Worm (Caenorhabditis elegans) whole organism, mixed stage, embryonic: Measurements from ENCODE around the gene srsx-9.

Experiments used
- M03D4.4 ChIP-seq: sonication (generic microtip); optimal IDR thresholded peaks from 2 replicates; lab custom pipeline; 2017; ENCODE audit warnings: mild to moderate bottlenecking, missing genetic modification characterization, missing compliant biosample characterization
- bed-3 ChIP-seq: fragments of 200-800 bp; sonication (Bioruptor generic); optimal IDR thresholded peaks from 3 replicates; lab custom pipeline; 2018; ENCODE audit warnings: mild to moderate bottlenecking, missing genetic modification characterization, moderate library complexity, missing compliant biosample characterization
- blmp-1 ChIP-seq: fragments of 150-350 bp; optimal IDR thresholded peaks from 2 replicates; lab custom pipeline; 2014; ENCODE audit warnings: missing biosample characterization, missing genetic modification characterization
- ceh-43 ChIP-seq: fragments of 200-800 bp; sonication (Bioruptor generic); optimal IDR thresholded peaks from 2 replicates; lab custom pipeline; 2018; ENCODE audit warnings: mild to moderate bottlenecking, missing genetic modification characterization, moderate library complexity, missing compliant biosample characterization
- ceh-83 ChIP-seq: fragments of 200-800 bp; sonication (Bioruptor generic); optimal IDR thresholded peaks from 2 replicates; lab custom pipeline; 2018; ENCODE audit warnings: mild to moderate bottlenecking, missing genetic modification characterization, missing compliant biosample characterization
- ces-1 ChIP-seq: fragments of 150-350 bp; optimal IDR thresholded peaks from 2 replicates; lab custom pipeline; 2014; ENCODE audit warnings: missing biosample characterization, missing genetic modification reagents, missing genetic modification characterization
- cnd-1 ChIP-seq: fragments of 200-800 bp; sonication (Bioruptor generic); optimal IDR thresholded peaks from 2 replicates; lab custom pipeline; 2018; ENCODE audit warnings: mild to moderate bottlenecking, missing genetic modification characterization, missing compliant biosample characterization
- drap-1 ChIP-seq: fragments of 200-800 bp; sonication (Bioruptor generic); optimal IDR thresholded peaks from 3 replicates; lab custom pipeline; 2018; ENCODE audit warnings: mild to moderate bottlenecking, missing genetic modification characterization, missing compliant biosample characterization
- elt-1 ChIP-seq: sonication (generic microtip); optimal IDR thresholded peaks from 2 replicates; lab custom pipeline; 2017; ENCODE audit warnings: missing genetic modification characterization, mild to moderate bottlenecking, missing compliant biosample characterization, antibody characterized with exemption, moderate library complexity, borderline replicate concordance; ENCODE audit not compliant: insufficient read depth
- elt-3 ChIP-seq: fragments of 150-350 bp; optimal IDR thresholded peaks from 2 replicates; lab custom pipeline; 2014; ENCODE audit warnings: missing biosample characterization, missing genetic modification characterization
- flh-1 ChIP-seq: fragments of 200-800 bp; sonication (Bioruptor generic); optimal IDR thresholded peaks from 2 replicates; lab custom pipeline; 2018; ENCODE audit warnings: mild to moderate bottlenecking, missing genetic modification characterization, moderate library complexity, missing compliant biosample characterization
- ham-2 ChIP-seq: fragments of 200-800 bp; sonication (Bioruptor generic); optimal IDR thresholded peaks from 2 replicates; lab custom pipeline; 2018; ENCODE audit warnings: mild to moderate bottlenecking, missing genetic modification characterization, missing compliant biosample characterization
- lin-13 ChIP-seq: fragments of 150-350 bp; optimal IDR thresholded peaks from 2 replicates; lab custom pipeline; 2014; ENCODE audit warnings: missing biosample characterization, missing genetic modification characterization
- lin-32 ChIP-seq: fragments of 200-800 bp; sonication (Bioruptor generic); optimal IDR thresholded peaks from 2 replicates; lab custom pipeline; 2018; ENCODE audit warnings: mild to moderate bottlenecking, missing genetic modification characterization, missing compliant biosample characterization
- lsy-2 ChIP-seq: fragments of 150-350 bp; optimal IDR thresholded peaks from 2 replicates; lab custom pipeline; 2014; ENCODE audit warnings: missing biosample characterization, missing genetic modification characterization
- mab-5 ChIP-seq: fragments of 150-350 bp; optimal IDR thresholded peaks from 2 replicates; lab custom pipeline; 2014; ENCODE audit warnings: missing biosample characterization, missing genetic modification characterization
- mep-1 ChIP-seq: fragments of 150-350 bp; optimal IDR thresholded peaks from 2 replicates; lab custom pipeline; 2017; ENCODE audit warnings: missing biosample characterization, missing genetic modification reagents, missing genetic modification characterization, inconsistent platforms
- mls-2 ChIP-seq: sonication (generic microtip); optimal IDR thresholded peaks from 2 replicates; lab custom pipeline; 2016; ENCODE audit warnings: mild to moderate bottlenecking, missing genetic modification characterization, moderate library complexity, missing compliant biosample characterization
- nhr-12 ChIP-seq: fragments of 150-350 bp; optimal IDR thresholded peaks from 2 replicates; lab custom pipeline; 2014; ENCODE audit warnings: missing biosample characterization, missing genetic modification characterization
- nhr-2 ChIP-seq: fragments of 150-350 bp; optimal IDR thresholded peaks from 2 replicates; lab custom pipeline; 2014; ENCODE audit warnings: missing biosample characterization, missing genetic modification characterization
- nhr-237 ChIP-seq: fragments of 150-350 bp; optimal IDR thresholded peaks from 2 replicates; lab custom pipeline; 2014; ENCODE audit warnings: missing biosample characterization, missing genetic modification characterization
- nhr-28 ChIP-seq: fragments of 150-350 bp; optimal IDR thresholded peaks from 2 replicates; lab custom pipeline; 2014; ENCODE audit warnings: missing biosample characterization, missing genetic modification characterization
- nhr-76 ChIP-seq: sonication (generic microtip); optimal IDR thresholded peaks from 2 replicates; lab custom pipeline; 2017; ENCODE audit warnings: missing biosample characterization, missing genetic modification characterization
- pha-4 ChIP-seq: fragments of 150-350 bp; optimal IDR thresholded peaks from 2 replicates; lab custom pipeline; 2018; ENCODE audit warnings: missing biosample characterization, missing genetic modification reagents, missing genetic modification characterization
- sem-2 ChIP-seq: fragments of 200-800 bp; sonication (Bioruptor generic); optimal IDR thresholded peaks from 2 replicates; lab custom pipeline; 2018; ENCODE audit warnings: mild to moderate bottlenecking, missing genetic modification characterization, missing compliant biosample characterization
- snpc-4 ChIP-seq: fragments of 150-350 bp; optimal IDR thresholded peaks from 2 replicates; lab custom pipeline; 2014; ENCODE audit warnings: missing biosample characterization, missing genetic modification characterization
- sptf-1 ChIP-seq: sonication (generic microtip); optimal IDR thresholded peaks from 2 replicates; lab custom pipeline; 2017; ENCODE audit warnings: mild to moderate bottlenecking, missing genetic modification characterization, moderate library complexity, missing compliant biosample characterization
- tbx-8 ChIP-seq: fragments of 200-800 bp; sonication (Bioruptor generic); optimal IDR thresholded peaks from 2 replicates; lab custom pipeline; 2018; ENCODE audit warnings: mild to moderate bottlenecking, missing genetic modification characterization, moderate library complexity, missing compliant biosample characterization
- unc-120 ChIP-seq: sonication (generic microtip); optimal IDR thresholded peaks from 2 replicates; lab custom pipeline; 2017; ENCODE audit warnings: missing genetic modification characterization, missing compliant biosample characterization; ENCODE audit not compliant: poor library complexity, severe bottlenecking
- unc-62 ChIP-seq: fragments of 150-350 bp; optimal IDR thresholded peaks from 2 replicates; lab custom pipeline; 2014; ENCODE audit warnings: missing biosample characterization, missing genetic modification reagents, missing genetic modification characterization
- zip-8 ChIP-seq: fragments of 150-350 bp; optimal IDR thresholded peaks from 2 replicates; lab custom pipeline; 2014; ENCODE audit warnings: missing biosample characterization, missing genetic modification characterization
- ztf-11 ChIP-seq: fragments of 150-350 bp; optimal IDR thresholded peaks from 2 replicates; lab custom pipeline; 2014; ENCODE audit warnings: missing biosample characterization, missing genetic modification characterization

Gene srsx-9

ce11 chrV:4951434-4951833 lies 21.4 kb downstream of the srsx-9 start, which contains the start of gene str-207:
Gene str-207 (plus strand): TSS chrV:4951734.
- no peak for TF ChIP-seq nhr-237 (tag; lab: Kevin White, UChicago)
- TF ChIP-seq unc-120 (tag; lab: Kevin White, UChicago) = no peak
- TF ChIP-seq flh-1 (GFP tag; lab: Kevin White, UChicago) = no peak
- TF ChIP-seq mep-1 = no peak
- TF ChIP-seq blmp-1 (tag; lab: Kevin White, UChicago) = no peak
- TF ChIP-seq drap-1 (GFP tag; lab: Kevin White, UChicago) = no peak
- no peak for TF ChIP-seq ceh-43 (GFP tag; lab: Kevin White, UChicago)
- TF ChIP-seq nhr-76 (tag; lab: Kevin White, UChicago) = no peak
- TF ChIP-seq cnd-1 (tag; lab: Kevin White, UChicago) = no peak
- no peak for TF ChIP-seq nhr-2 (tag; lab: Kevin White, UChicago)
- TF ChIP-seq snpc-4 (tag; lab: Kevin White, UChicago) = no peak
- no peak for TF ChIP-seq pha-4 (tag; lab: Kevin White, UChicago)
- no peak for TF ChIP-seq ham-2 (GFP tag; lab: Kevin White, UChicago)
- no peak for TF ChIP-seq lsy-2 (tag; lab: Kevin White, UChicago)
- TF ChIP-seq mls-2 = no peak
- TF ChIP-seq elt-1 (tag; lab: Kevin White, UChicago) = no peak
- no peak for TF ChIP-seq bed-3 (GFP tag; lab: Kevin White, UChicago)

ce11 chrV:4948635-4949034 lies 24.2 kb downstream of the srsx-9 start, which contains the start of gene str-209:
Gene str-209 (plus strand): TSS chrV:4948935.
- TF ChIP-seq drap-1 (GFP tag; lab: Kevin White, UChicago) (no peak), cnd-1 (tag; lab: Kevin White, UChicago) (no peak), lin-32 (GFP tag; lab: Kevin White, UChicago) (no peak), pha-4 (tag; lab: Kevin White, UChicago) (no peak), mep-1 (no peak), sem-2 (GFP tag; lab: Kevin White, UChicago) (no peak), lin-13 (tag; lab: Kevin White, UChicago) (no peak), elt-3 (tag; lab: Kevin White, UChicago) (no peak), ceh-83 (GFP tag; lab: Kevin White, UChicago) (no peak), unc-120 (tag; lab: Kevin White, UChicago) (no peak), tbx-8 (GFP tag; lab: Kevin White, UChicago) (no peak), nhr-76 (tag; lab: Kevin White, UChicago) (no peak), ham-2 (GFP tag; lab: Kevin White, UChicago) (no peak)

DNA sequence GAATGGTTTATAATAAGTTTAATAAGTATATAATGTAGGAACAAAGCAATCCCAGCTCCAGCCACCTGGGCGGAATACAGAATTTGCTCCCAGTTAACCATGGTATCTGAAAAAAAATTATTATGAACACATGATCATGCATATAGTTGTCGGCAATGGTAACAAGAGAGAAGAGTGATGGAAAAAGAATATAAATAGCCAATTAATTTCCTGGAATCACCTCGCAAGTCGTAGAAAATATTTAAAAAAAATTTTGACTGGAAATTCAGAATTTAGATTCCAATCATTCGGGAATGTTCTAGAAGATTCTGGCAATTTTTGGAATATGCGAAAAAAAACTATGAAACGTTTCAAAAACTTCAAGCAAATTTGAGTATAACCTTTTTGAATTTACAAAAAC lies 28.6 kb downstream of the srsx-9 start, which contains the start of gene str-211:
TSS of gene str-211 (minus strand) at position 101 of the 400 bp plus-strand sequence.
- TF ChIP-seq blmp-1 (tag; lab: Kevin White, UChicago) (no peak), nhr-237 (tag; lab: Kevin White, UChicago) (no peak), nhr-28 (no peak), flh-1 (GFP tag; lab: Kevin White, UChicago) (no peak), zip-8 (tag; lab: Kevin White, UChicago) (no peak), sptf-1 (tag; lab: Kevin White, UChicago) (no peak), lin-32 (GFP tag; lab: Kevin White, UChicago) (no peak), cnd-1 (tag; lab: Kevin White, UChicago) (no peak), lsy-2 (tag; lab: Kevin White, UChicago) (no peak), bed-3 (GFP tag; lab: Kevin White, UChicago) (no peak)

ce11 chrV:4937337-4937736 lies 35.5 kb downstream of the srsx-9 start:
- TF ChIP-seq unc-120 (tag; lab: Kevin White, UChicago) (no peak), mab-5 (tag; lab: Kevin White, UChicago) (no peak), lin-13 (tag; lab: Kevin White, UChicago) (no peak), pha-4 (tag; lab: Kevin White, UChicago) (no peak), nhr-12 (tag; lab: Kevin White, UChicago) (no peak)
- TF ChIP-seq, all 35 proteins: peak for 0

ce11 chrV:4935096-4935495 lies 37.7 kb downstream of the srsx-9 start:
- TF ChIP-seq M03D4.4 (tag; lab: Kevin White, UChicago) = no peak
- no peak for TF ChIP-seq cnd-1 (tag; lab: Kevin White, UChicago)
- no peak for TF ChIP-seq ztf-11
- TF ChIP-seq sptf-1 (tag; lab: Kevin White, UChicago) = no peak
- no peak for TF ChIP-seq tbx-8 (GFP tag; lab: Kevin White, UChicago)
- no peak for TF ChIP-seq ces-1 (GFP tag; lab: Kevin White, UChicago)
- no peak for TF ChIP-seq elt-1 (tag; lab: Kevin White, UChicago)
- TF ChIP-seq drap-1 (GFP tag; lab: Kevin White, UChicago) = no peak
- TF ChIP-seq pha-4 (tag; lab: Kevin White, UChicago) = no peak
- no peak for TF ChIP-seq unc-62 (GFP tag; lab: Kevin White, UChicago)
- TF ChIP-seq lin-32 (GFP tag; lab: Kevin White, UChicago) = no peak
- TF ChIP-seq nhr-12 (tag; lab: Kevin White, UChicago) = no peak
- TF ChIP-seq, all 35 proteins: peak for 0
